Fruit fly (Drosophila melanogaster) whole organism, prepupa: ENCODE measurements around the gene CG18081.
A peak's percentile ranks its signal among the peaks of the same experiment; 100 is the strongest.

ENCODE experiments used
- Blimp-1 ChIP-seq: fragments of 200-800 bp; sonication (Bioruptor generic); optimal IDR thresholded peaks from 3 replicates; lab custom pipeline; 2017; ENCODE audit warnings: missing biosample characterization, missing genetic modification characterization, mild to moderate bottlenecking, moderate library complexity, missing genetic modification reagents
- CG10631 ChIP-seq: fragments of 200-800 bp; sonication (Bioruptor generic); optimal IDR thresholded peaks from 2 replicates; lab custom pipeline; 2016; ENCODE audit warnings: missing biosample characterization, missing genetic modification characterization
- CG10669 ChIP-seq: fragments of 200-800 bp; sonication (Bioruptor generic); optimal IDR thresholded peaks from 3 replicates; lab custom pipeline; 2018; ENCODE audit warnings: missing biosample characterization, mild to moderate bottlenecking, missing genetic modification characterization, moderate library complexity
- CG11762 ChIP-seq: fragments of 200-800 bp; sonication (Bioruptor generic); optimal IDR thresholded peaks from 3 replicates; lab custom pipeline; 2016; ENCODE audit warnings: missing biosample characterization, missing genetic modification characterization; ENCODE audit not compliant: insufficient read depth
- CG11902 ChIP-seq: fragments of 200-800 bp; sonication (Bioruptor generic); optimal IDR thresholded peaks from 3 replicates; lab custom pipeline; 2016; ENCODE audit warnings: missing biosample characterization, missing genetic modification characterization
- CG16779 ChIP-seq: fragments of 200-800 bp; sonication (Bioruptor generic); optimal IDR thresholded peaks from 3 replicates; lab custom pipeline; 2017; ENCODE audit warnings: missing biosample characterization, mild to moderate bottlenecking, missing genetic modification characterization
- CG3032 ChIP-seq: fragments of 200-800 bp; optimal IDR thresholded peaks from 2 replicates; lab custom pipeline; 2019; ENCODE audit warnings: missing biosample characterization, mild to moderate bottlenecking, missing genetic modification characterization, moderate library complexity
- CG31627 ChIP-seq: fragments of 200-800 bp; sonication (Bioruptor generic); optimal IDR thresholded peaks from 3 replicates; lab custom pipeline; 2016; ENCODE audit warnings: missing biosample characterization, missing genetic modification characterization
- CG32006 ChIP-seq: fragments of 200-800 bp; sonication (Bioruptor generic); optimal IDR thresholded peaks from 3 replicates; lab custom pipeline; 2017; ENCODE audit warnings: missing biosample characterization, mild to moderate bottlenecking, missing genetic modification characterization
- CG34406 ChIP-seq: fragments of 200-800 bp; sonication (Bioruptor generic); optimal IDR thresholded peaks from 3 replicates; lab custom pipeline; 2016; ENCODE audit warnings: missing biosample characterization, missing genetic modification characterization
- CG3919 ChIP-seq: fragments of 200-800 bp; sonication (Bioruptor generic); optimal IDR thresholded peaks from 3 replicates; lab custom pipeline; 2016; ENCODE audit warnings: missing biosample characterization, missing genetic modification characterization
- CG4318 ChIP-seq: fragments of 200-800 bp; sonication (Bioruptor generic); optimal IDR thresholded peaks from 3 replicates; lab custom pipeline; 2017; ENCODE audit warnings: missing biosample characterization, mild to moderate bottlenecking, missing genetic modification characterization
- CG6163 ChIP-seq: fragments of 200-800 bp; sonication (Bioruptor generic); IDR thresholded peaks from 3 replicates; pipeline ENCODE4 v1.3.6; 2022; ENCODE audit warnings: missing biosample characterization, missing genetic modification characterization
- CG6792 ChIP-seq: fragments of 200-800 bp; sonication (Bioruptor generic); optimal IDR thresholded peaks from 3 replicates; lab custom pipeline; 2016; ENCODE audit warnings: missing biosample characterization, missing genetic modification characterization
- CG6808 ChIP-seq: fragments of 200-800 bp; sonication (Bioruptor generic); optimal IDR thresholded peaks from 3 replicates; lab custom pipeline; 2017; ENCODE audit warnings: missing biosample characterization, missing genetic modification characterization, mild to moderate bottlenecking, moderate library complexity, missing genetic modification reagents
- CG6854 ChIP-seq: fragments of 200-800 bp; sonication (Bioruptor generic); optimal IDR thresholded peaks from 2 replicates; lab custom pipeline; 2017; ENCODE audit warnings: missing biosample characterization, mild to moderate bottlenecking, missing genetic modification characterization
- CG7368 ChIP-seq: fragments of 200-800 bp; sonication (Bioruptor generic); optimal IDR thresholded peaks from 3 replicates; lab custom pipeline; 2016; ENCODE audit warnings: missing biosample characterization, missing genetic modification characterization
- CG8319 ChIP-seq: fragments of 200-800 bp; sonication (Bioruptor generic); optimal IDR thresholded peaks from 3 replicates; lab custom pipeline; 2016; ENCODE audit warnings: missing biosample characterization, missing genetic modification characterization
- CG8632 ChIP-seq: fragments of 200-800 bp; sonication (Bioruptor generic); optimal IDR thresholded peaks from 3 replicates; lab custom pipeline; 2016; ENCODE audit warnings: missing biosample characterization, missing genetic modification characterization
- Eip78C ChIP-seq: fragments of 200-800 bp; sonication (Bioruptor generic); peaks from one replicate; lab custom pipeline; 2016; ENCODE audit warnings: missing biosample characterization, missing genetic modification characterization
- Ets21C ChIP-seq: fragments of 200-800 bp; sonication (Bioruptor generic); optimal IDR thresholded peaks from 3 replicates; lab custom pipeline; 2016; ENCODE audit warnings: missing biosample characterization, missing genetic modification characterization
- Ets96B ChIP-seq: fragments of 200-800 bp; optimal IDR thresholded peaks from 2 replicates; lab custom pipeline; 2019; ENCODE audit warnings: missing biosample characterization, mild to moderate bottlenecking, missing genetic modification characterization, moderate library complexity
- Hr39 ChIP-seq: fragments of 200-800 bp; sonication (Bioruptor generic); optimal IDR thresholded peaks from 2 replicates; lab custom pipeline; 2016; ENCODE audit warnings: missing biosample characterization, missing genetic modification characterization
- Hr4 ChIP-seq: fragments of 200-800 bp; sonication (Bioruptor generic); optimal IDR thresholded peaks from 3 replicates; lab custom pipeline; 2016; ENCODE audit warnings: missing biosample characterization, missing genetic modification characterization
- OdsH ChIP-seq: fragments of 200-800 bp; sonication (Bioruptor generic); optimal IDR thresholded peaks from 3 replicates; lab custom pipeline; 2016; ENCODE audit warnings: missing biosample characterization, missing genetic modification characterization
- Smox ChIP-seq: fragments of 200-800 bp; sonication (Bioruptor generic); optimal IDR thresholded peaks from 3 replicates; lab custom pipeline; 2016; ENCODE audit warnings: missing biosample characterization, missing genetic modification characterization
- Sox14 ChIP-seq: fragments of 200-800 bp; sonication (Bioruptor generic); optimal IDR thresholded peaks from 3 replicates; lab custom pipeline; 2016; ENCODE audit warnings: missing biosample characterization, missing genetic modification characterization
- Sox15 ChIP-seq: fragments of 200-800 bp; sonication (Bioruptor generic); optimal IDR thresholded peaks from 3 replicates; lab custom pipeline; 2016; ENCODE audit warnings: missing biosample characterization, missing genetic modification characterization
- acj6 ChIP-seq: fragments of 200-800 bp; sonication (Bioruptor generic); optimal IDR thresholded peaks from 3 replicates; lab custom pipeline; 2016; ENCODE audit warnings: missing biosample characterization, missing genetic modification characterization
- cyc ChIP-seq: fragments of 200-800 bp; sonication (Bioruptor generic); optimal IDR thresholded peaks from 3 replicates; lab custom pipeline; 2016; ENCODE audit warnings: missing biosample characterization, missing genetic modification characterization
- esn ChIP-seq: fragments of 200-800 bp; sonication (Bioruptor generic); optimal IDR thresholded peaks from 2 replicates; lab custom pipeline; 2016; ENCODE audit warnings: missing biosample characterization, mild to moderate bottlenecking, missing genetic modification characterization, moderate library complexity
- fd59A ChIP-seq: fragments of 200-800 bp; sonication (Bioruptor generic); optimal IDR thresholded peaks from 2 replicates; lab custom pipeline; 2017; ENCODE audit warnings: missing biosample characterization, mild to moderate bottlenecking, missing genetic modification characterization, missing genetic modification reagents
- fd85E ChIP-seq: fragments of 200-800 bp; sonication (Bioruptor generic); optimal IDR thresholded peaks from 3 replicates; lab custom pipeline; 2016; ENCODE audit warnings: missing biosample characterization, missing genetic modification characterization
- lz ChIP-seq: fragments of 200-800 bp; sonication (Bioruptor generic); optimal IDR thresholded peaks from 3 replicates; lab custom pipeline; 2016; ENCODE audit warnings: missing biosample characterization, missing genetic modification characterization
- net ChIP-seq: fragments of 200-800 bp; sonication (Bioruptor generic); optimal IDR thresholded peaks from 3 replicates; lab custom pipeline; 2016; ENCODE audit warnings: missing biosample characterization, missing genetic modification characterization
- pdm3 ChIP-seq: fragments of 200-800 bp; sonication (Bioruptor generic); optimal IDR thresholded peaks from 3 replicates; lab custom pipeline; 2016; ENCODE audit warnings: missing biosample characterization, missing genetic modification characterization
- salr ChIP-seq, 2 experiments: fragments of 200-800 bp; sonication (Bioruptor generic); optimal IDR thresholded peaks; 3 replicates each; lab custom pipeline; 2016 to 2018; ENCODE audit warnings: missing biosample characterization in 2 of 2, missing genetic modification characterization in 2 of 2, mild to moderate bottlenecking in 1 of 2
- spab ChIP-seq: fragments of 200-800 bp; sonication (Bioruptor generic); optimal IDR thresholded peaks from 2 replicates; lab custom pipeline; 2017; ENCODE audit warnings: missing biosample characterization, mild to moderate bottlenecking, missing genetic modification characterization, missing genetic modification reagents
- ss ChIP-seq, 2 experiments: fragments of 200-800 bp; sonication (Bioruptor generic); optimal IDR thresholded peaks; 2 replicates in 1 of 2; 3 replicates in 1 of 2; lab custom pipeline; 2017 to 2018; ENCODE audit warnings: mild to moderate bottlenecking in 2 of 2, missing biosample characterization in 2 of 2, missing genetic modification characterization in 2 of 2, moderate library complexity in 1 of 2
- svp ChIP-seq: fragments of 200-800 bp; sonication (Bioruptor generic); peaks from one replicate; lab custom pipeline; 2016; ENCODE audit warnings: missing biosample characterization, missing genetic modification characterization
- vri ChIP-seq: fragments of 200-800 bp; sonication (Bioruptor generic); optimal IDR thresholded peaks from 3 replicates; lab custom pipeline; 2016; ENCODE audit warnings: missing biosample characterization, mild to moderate bottlenecking, missing genetic modification characterization

CG18081 gene

DNA sequence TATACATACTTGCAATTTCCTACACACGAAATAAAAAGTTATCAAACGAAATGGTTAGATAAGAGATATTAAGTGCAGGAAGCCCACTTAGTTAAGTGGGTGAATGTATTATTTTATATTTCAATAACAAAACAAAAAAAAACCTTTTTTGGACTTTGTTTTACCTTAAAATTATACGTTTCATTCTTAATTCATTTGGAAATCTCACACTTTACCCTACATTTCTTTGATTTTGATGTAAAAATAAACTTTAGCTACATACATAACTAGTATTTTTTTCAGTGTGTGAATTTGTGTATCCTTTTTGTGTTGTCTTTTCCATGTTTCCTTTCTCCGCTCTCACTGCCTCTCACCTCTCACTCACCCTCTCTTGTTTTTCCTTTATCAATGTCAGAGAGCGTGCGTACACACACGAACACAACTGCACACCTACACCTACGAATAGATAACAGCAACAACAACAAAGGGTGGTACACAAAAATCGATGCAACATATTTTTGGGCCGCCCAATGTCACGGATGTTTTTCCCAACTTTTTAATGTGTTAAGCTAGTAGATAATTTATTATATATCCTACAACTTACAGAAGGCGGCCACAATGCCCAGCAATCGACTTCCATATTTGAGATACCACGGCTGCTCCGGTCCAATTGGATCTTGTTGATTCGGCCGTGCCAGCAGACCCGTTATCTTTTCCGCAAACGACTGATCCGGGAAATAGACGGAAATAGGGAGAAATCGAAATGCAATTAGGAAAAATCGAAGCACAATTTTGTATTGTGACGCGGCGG lies 19.6 kb downstream of the CG18081 start (continued):
- peak; percentile 95 for TF ChIP-seq net (GFP tag; lab: Kevin White, UChicago)
- TF ChIP-seq Sox14 = peak; percentile 94
- TF ChIP-seq CG3919 (GFP tag; lab: Kevin White, UChicago) = peak; percentile 96
- TF ChIP-seq CG6854 (GFP tag; lab: Kevin White, UChicago) = peak; percentile 75
- TF ChIP-seq fd85E = peak; percentile 75
- peak; percentile 88; the same call in 2 of the 3 replicates for TF ChIP-seq CG6163 (GFP tag; lab: Robert Waterston, UW)
- peak; percentile 95 for TF ChIP-seq acj6 (GFP tag; lab: Kevin White, UChicago)
- TF ChIP-seq CG8632 (GFP tag; lab: Kevin White, UChicago) = peak; percentile 95
- TF ChIP-seq CG7368 (GFP tag; lab: Kevin White, UChicago) = peak; percentile 91
- TF ChIP-seq CG34406 (GFP tag; lab: Kevin White, UChicago) = peak; percentile 95
- peak; percentile 87 for TF ChIP-seq Sox15
- peak; percentile 90 for TF ChIP-seq CG3032 (tag; lab: Kevin White, UChicago)
- peak; percentile 95 for TF ChIP-seq svp (GFP tag; lab: Kevin White, UChicago)
- TF ChIP-seq cyc (GFP tag; lab: Kevin White, UChicago) = peak; percentile 90
- TF ChIP-seq CG11902 (GFP tag; lab: Kevin White, UChicago) = peak; percentile 75
- TF ChIP-seq vri (GFP tag; lab: Kevin White, UChicago) = peak; percentile 67
- peak; percentile 96 for TF ChIP-seq CG10631
- peak; percentile 90 for TF ChIP-seq CG4318
- TF ChIP-seq pdm3 (GFP tag; lab: Kevin White, UChicago) = peak; percentile 91
- TF ChIP-seq esn (GFP tag; lab: Kevin White, UChicago) = peak; percentile 96
- TF ChIP-seq Smox = no peak
- peak; percentile 96 for TF ChIP-seq CG11762 (GFP tag; lab: Kevin White, UChicago)
- peak; percentile 84 to 90 for TF ChIP-seq ss (GFP tag; optimal IDR thresholded peaks at IDR 0.05; lab: Kevin White, UChicago)
- TF ChIP-seq Hr4 (GFP tag; lab: Kevin White, UChicago) = peak; percentile 93
- peak; percentile 95 for TF ChIP-seq OdsH (GFP tag; lab: Kevin White, UChicago)
- peak; percentile 74 for TF ChIP-seq Blimp-1 (GFP tag; lab: Kevin White, UChicago)
- peak; percentile 95 for TF ChIP-seq CG6792
- peak; percentile 86 for TF ChIP-seq fd59A (GFP tag; lab: Kevin White, UChicago)
- peak; percentile 92 for TF ChIP-seq Ets96B
- peak; percentile 92 for TF ChIP-seq CG8319
- peak; percentile 83 for TF ChIP-seq CG6808 (GFP tag; lab: Kevin White, UChicago)
- peak; percentile 96 for TF ChIP-seq CG32006 (GFP tag; lab: Kevin White, UChicago)
- no peak for TF ChIP-seq CG16779
- TF ChIP-seq CG10669 (GFP tag; lab: Kevin White, UChicago) = peak; percentile 91
- TF ChIP-seq Ets21C = peak; percentile 87
- TF ChIP-seq salr (GFP tag; optimal IDR thresholded peaks at IDR 0.05; lab: Kevin White, UChicago) = peak in 1 of 2 experiments; percentile 95
- TF ChIP-seq Hr39 (GFP tag; lab: Kevin White, UChicago) = no peak
- TF ChIP-seq spab (GFP tag; lab: Kevin White, UChicago) = peak; percentile 90
- peak; percentile 93 for TF ChIP-seq lz (GFP tag; lab: Kevin White, UChicago)
- TF ChIP-seq Eip78C (GFP tag; lab: Kevin White, UChicago) = peak; percentile 99
- peak; percentile 92 for TF ChIP-seq CG31627 (GFP tag; lab: Kevin White, UChicago)
